Fruit fly (Drosophila melanogaster) whole organism, adult: ENCODE data around the gene CG17068.

Experiments
- CG11617 ChIP-seq: fragments of 200-800 bp; sonication (Bioruptor generic); optimal IDR thresholded peaks from 2 replicates; lab custom pipeline; 2017; ENCODE audit warnings: mild to moderate bottlenecking, missing biosample characterization, missing genetic modification reagents, missing genetic modification characterization
- CG33017 ChIP-seq: fragments of 200-800 bp; sonication (Bioruptor generic); optimal IDR thresholded peaks from 2 replicates; lab custom pipeline; 2018; ENCODE audit warnings: missing biosample characterization, mild to moderate bottlenecking, missing genetic modification characterization, moderate library complexity
- CG5204 ChIP-seq: fragments of 200-800 bp; sonication (Bioruptor generic); optimal IDR thresholded peaks from 2 replicates; lab custom pipeline; 2016; ENCODE audit warnings: missing biosample characterization, missing genetic modification characterization
- Clk ChIP-seq: fragments of 200-800 bp; sonication (Bioruptor generic); optimal IDR thresholded peaks from 2 replicates; lab custom pipeline; 2017; ENCODE audit warnings: missing biosample characterization, missing genetic modification characterization
- Crg-1 ChIP-seq: fragments of 200-800 bp; sonication (Bioruptor generic); optimal IDR thresholded peaks from 2 replicates; lab custom pipeline; 2016; ENCODE audit warnings: missing biosample characterization, missing genetic modification characterization
- Hr96 ChIP-seq: fragments of 200-800 bp; sonication (Bioruptor generic); optimal IDR thresholded peaks from 2 replicates; lab custom pipeline; 2016; ENCODE audit warnings: missing biosample characterization, missing genetic modification characterization
- Mnt ChIP-seq: fragments of 200-800 bp; sonication (Bioruptor generic); optimal IDR thresholded peaks from 2 replicates; lab custom pipeline; 2016; ENCODE audit warnings: missing biosample characterization, mild to moderate bottlenecking, missing genetic modification characterization
- bab1 ChIP-seq: fragments of 200-800 bp; sonication (Bioruptor generic); optimal IDR thresholded peaks from 3 replicates; lab custom pipeline; 2019; ENCODE audit warnings: missing biosample characterization, mild to moderate bottlenecking, missing genetic modification characterization, moderate library complexity
- cic ChIP-seq: fragments of 200-800 bp; sonication (Bioruptor generic); optimal IDR thresholded peaks from 2 replicates; lab custom pipeline; 2017; ENCODE audit warnings: missing biosample characterization, mild to moderate bottlenecking, missing genetic modification characterization, moderate library complexity
- kay ChIP-seq: fragments of 200-800 bp; sonication (Bioruptor generic); peaks from one replicate; lab custom pipeline; 2016; ENCODE audit warnings: missing biosample characterization, missing genetic modification characterization, borderline replicate concordance
- pad ChIP-seq: fragments of 200-800 bp; sonication (Bioruptor generic); optimal IDR thresholded peaks from 3 replicates; lab custom pipeline; 2017; ENCODE audit warnings: missing biosample characterization, missing genetic modification characterization, mild to moderate bottlenecking, moderate library complexity, missing genetic modification reagents
- tj ChIP-seq: fragments of 200-800 bp; sonication (Bioruptor generic); optimal IDR thresholded peaks from 3 replicates; lab custom pipeline; 2017; ENCODE audit warnings: missing biosample characterization, mild to moderate bottlenecking, missing genetic modification characterization, moderate library complexity
- toe ChIP-seq: fragments of 200-800 bp; sonication (Bioruptor generic); optimal IDR thresholded peaks from 2 replicates; lab custom pipeline; 2016; ENCODE audit warnings: missing biosample characterization, missing genetic modification characterization

- TF ChIP-seq CG33017 (tag; lab: Kevin White, UChicago) (no peak), tj (GFP tag; lab: Kevin White, UChicago) (no peak), cic (no peak), kay (no peak), Crg-1 (GFP tag; lab: Kevin White, UChicago) (no peak), bab1 (GFP tag; lab: Kevin White, UChicago) (no peak), pad (GFP tag; lab: Kevin White, UChicago) (no peak), CG11617 (GFP tag; lab: Kevin White, UChicago) (no peak), Mnt (GFP tag; lab: Kevin White, UChicago) (no peak), CG5204 (GFP tag; lab: Kevin White, UChicago) (no peak), Clk (GFP tag; lab: Kevin White, UChicago) (no peak), Hr96 (GFP tag; lab: Kevin White, UChicago) (no peak), toe (GFP tag; lab: Kevin White, UChicago) (no peak)
These were observed 11.3 kb downstream of the CG17068 start, which contains the start of gene obst-A for dm6 chrX:20239608-20239941.
